Fruit fly (Drosophila melanogaster) whole organism, embryonic: ENCODE data around the gene Ykt6.
A peak's percentile ranks its signal among the peaks of the same experiment; 100 is the strongest.

Source experiments
- ATbp ChIP-seq: fragments of 200-800 bp; sonication (Bioruptor generic); optimal IDR thresholded peaks from 2 replicates; lab custom pipeline; 2017; ENCODE audit warnings: missing biosample characterization, mild to moderate bottlenecking, missing genetic modification characterization, missing genetic modification reagents
- CG12391 ChIP-seq: fragments of 200-800 bp; sonication (Bioruptor generic); optimal IDR thresholded peaks from 3 replicates; lab custom pipeline; 2018; ENCODE audit warnings: missing biosample characterization, mild to moderate bottlenecking, missing genetic modification characterization, moderate library complexity
- CG15696 ChIP-seq: fragments of 200-800 bp; sonication (Bioruptor generic); optimal IDR thresholded peaks from 2 replicates; lab custom pipeline; 2019; ENCODE audit warnings: missing biosample characterization, mild to moderate bottlenecking, missing genetic modification characterization, moderate library complexity
- CG17802 ChIP-seq: fragments of 200-800 bp; sonication (Bioruptor generic); optimal IDR thresholded peaks from 2 replicates; lab custom pipeline; 2018; ENCODE audit warnings: missing biosample characterization, mild to moderate bottlenecking, missing genetic modification characterization, moderate library complexity
- CG17912 ChIP-seq: fragments of 200-800 bp; sonication (Bioruptor generic); optimal IDR thresholded peaks from 2 replicates; lab custom pipeline; 2018; ENCODE audit warnings: missing biosample characterization, mild to moderate bottlenecking, missing genetic modification characterization
- CG2129 ChIP-seq: fragments of 200-800 bp; sonication (Bioruptor generic); IDR thresholded peaks from 2 replicates; pipeline ENCODE4 v1.3.6; 2022; ENCODE audit warnings: missing biosample characterization, missing genetic modification characterization; ENCODE audit not compliant: partially characterized antibody
- CG31365 ChIP-seq: fragments of 200-800 bp; sonication (Bioruptor generic); optimal IDR thresholded peaks from 2 replicates; lab custom pipeline; 2018; ENCODE audit warnings: missing biosample characterization, mild to moderate bottlenecking, missing genetic modification characterization
- CG4404 ChIP-seq: fragments of 200-800 bp; sonication (Bioruptor generic); IDR thresholded peaks from 2 replicates; pipeline ENCODE4 v1.3.6; 2022; ENCODE audit warnings: missing biosample characterization, missing genetic modification characterization
- CG8281 ChIP-seq: fragments of 200-800 bp; sonication (Bioruptor generic); optimal IDR thresholded peaks from 2 replicates; lab custom pipeline; 2018; ENCODE audit warnings: missing biosample characterization, mild to moderate bottlenecking, missing genetic modification characterization, moderate library complexity
- CG8478 ChIP-seq: fragments of >200 bp; optimal IDR thresholded peaks from 2 replicates; lab custom pipeline; 2018
- Dfd ChIP-seq, 2 experiments: fragments of >200 bp; optimal IDR thresholded peaks; 2 replicates each; lab custom pipeline; 2017; ENCODE audit warnings: missing biosample characterization in 2 of 2, missing genetic modification characterization in 2 of 2
- Fer3 ChIP-seq: fragments of 200-800 bp; sonication (Bioruptor generic); optimal IDR thresholded peaks from 2 replicates; lab custom pipeline; 2018; ENCODE audit warnings: missing biosample characterization, mild to moderate bottlenecking, missing genetic modification characterization, moderate library complexity
- H15 ChIP-seq: fragments of 200-800 bp; sonication (Bioruptor generic); IDR thresholded peaks from 3 replicates; pipeline ENCODE4 v1.3.6; 2022; ENCODE audit warnings: missing biosample characterization, missing genetic modification characterization
- MBD-R2 ChIP-seq: fragments of 200-800 bp; sonication (Bioruptor generic); IDR thresholded peaks from 2 replicates; pipeline ENCODE4 v1.3.6; 2022; ENCODE audit warnings: missing biosample characterization, missing genetic modification characterization
- NK7.1 ChIP-seq: fragments of 200-800 bp; sonication (Bioruptor generic); optimal IDR thresholded peaks from 3 replicates; lab custom pipeline; 2016; ENCODE audit warnings: missing biosample characterization, missing genetic modification characterization
- Opbp ChIP-seq: fragments of 200-800 bp; sonication (Bioruptor generic); IDR thresholded peaks from 3 replicates; pipeline ENCODE4 v1.3.6; 2022; ENCODE audit warnings: missing biosample characterization, missing genetic modification characterization; ENCODE audit not compliant: partially characterized antibody
- Scr ChIP-seq: fragments of 200-800 bp; sonication (Bioruptor generic); IDR thresholded peaks from 2 replicates; pipeline ENCODE4 v1.3.6; 2022; ENCODE audit warnings: missing biosample characterization, missing genetic modification characterization; ENCODE audit not compliant: partially characterized antibody
- ato ChIP-seq: fragments of 200-800 bp; sonication (Bioruptor generic); IDR thresholded peaks from 2 replicates; pipeline ENCODE4 v1.3.6; 2022; ENCODE audit warnings: missing biosample characterization, missing genetic modification characterization; ENCODE audit not compliant: partially characterized antibody
- cg ChIP-seq: fragments of 200-800 bp; sonication (Bioruptor generic); optimal IDR thresholded peaks from 3 replicates; lab custom pipeline; 2019; ENCODE audit warnings: missing biosample characterization, mild to moderate bottlenecking, missing genetic modification characterization, moderate library complexity
- chinmo ChIP-seq: fragments of 200-800 bp; sonication (Bioruptor generic); IDR thresholded peaks from 4 replicates; pipeline ENCODE4 v1.3.6; 2022; ENCODE audit warnings: missing biosample characterization, missing genetic modification characterization; ENCODE audit not compliant: partially characterized antibody
- crc ChIP-seq: fragments of 200-800 bp; sonication (Bioruptor generic); optimal IDR thresholded peaks from 2 replicates; lab custom pipeline; 2016; ENCODE audit warnings: missing biosample characterization, missing genetic modification characterization
- crol ChIP-seq: fragments of 200-800 bp; sonication (Bioruptor generic); IDR thresholded peaks from 2 replicates; pipeline ENCODE4 v1.3.6; 2022; ENCODE audit warnings: missing biosample characterization, missing genetic modification characterization
- dmrt11E ChIP-seq: fragments of 200-800 bp; sonication (Bioruptor generic); optimal IDR thresholded peaks from 3 replicates; lab custom pipeline; 2018; ENCODE audit warnings: missing biosample characterization, mild to moderate bottlenecking, missing genetic modification characterization, moderate library complexity
- gcm2 ChIP-seq: fragments of 200-800 bp; sonication (Bioruptor generic); optimal IDR thresholded peaks from 2 replicates; lab custom pipeline; 2016; ENCODE audit warnings: missing biosample characterization, missing genetic modification characterization
- lov ChIP-seq, 2 experiments: fragments of 200-800 bp in 1 of 2; fragments of >200 bp in 1 of 2; sonication (Bioruptor generic) in 1 of 2; IDR thresholded peaks in 1 of 2; optimal IDR thresholded peaks in 1 of 2; 2 replicates in 1 of 2; 3 replicates in 1 of 2; pipeline versions ENCODE4 v1.3.6 to Lab custom; 2017 to 2022; ENCODE audit warnings: missing biosample characterization in 1 of 2, missing genetic modification characterization in 1 of 2
- nmo ChIP-seq: fragments of 200-800 bp; sonication (Bioruptor generic); optimal IDR thresholded peaks from 2 replicates; lab custom pipeline; 2018; ENCODE audit warnings: missing biosample characterization, mild to moderate bottlenecking, missing genetic modification characterization, moderate library complexity
- odd ChIP-seq: fragments of 200-800 bp; sonication (Bioruptor generic); optimal IDR thresholded peaks from 2 replicates; lab custom pipeline; 2017; ENCODE audit warnings: missing biosample characterization, mild to moderate bottlenecking, missing genetic modification characterization
- org-1 ChIP-seq: fragments of 200-800 bp; sonication (Bioruptor generic); optimal IDR thresholded peaks from 2 replicates; lab custom pipeline; 2017; ENCODE audit warnings: missing biosample characterization, missing genetic modification characterization
- phol ChIP-seq: fragments of 200-800 bp; sonication (Bioruptor generic); optimal IDR thresholded peaks from 3 replicates; lab custom pipeline; 2018; ENCODE audit warnings: missing biosample characterization, mild to moderate bottlenecking, missing genetic modification characterization, moderate library complexity
- pnt ChIP-seq: fragments of 200-800 bp; sonication (Bioruptor generic); optimal IDR thresholded peaks from 3 replicates; lab custom pipeline; 2016; ENCODE audit warnings: missing biosample characterization, missing genetic modification characterization
- sc ChIP-seq, 3 experiments: fragments of >200 bp in 2 of 3; fragments of 200-800 bp in 1 of 3; sonication (Bioruptor generic) in 1 of 3; optimal IDR thresholded peaks; 2 replicates in 2 of 3; 3 replicates in 1 of 3; lab custom pipeline; 2017; ENCODE audit warnings: mild to moderate bottlenecking in 1 of 3, missing biosample characterization in 1 of 3, missing genetic modification characterization in 1 of 3, missing genetic modification reagents in 1 of 3
- schlank ChIP-seq: fragments of 200-800 bp; sonication (Bioruptor generic); optimal IDR thresholded peaks from 2 replicates; lab custom pipeline; 2018; ENCODE audit warnings: missing biosample characterization, mild to moderate bottlenecking, missing genetic modification characterization
- stwl ChIP-seq: fragments of 200-800 bp; sonication (Bioruptor generic); optimal IDR thresholded peaks from 3 replicates; lab custom pipeline; 2018; ENCODE audit warnings: missing biosample characterization, mild to moderate bottlenecking, missing genetic modification characterization, moderate library complexity
- tio ChIP-seq: fragments of 200-800 bp; sonication (Bioruptor generic); optimal IDR thresholded peaks from 2 replicates; lab custom pipeline; 2017; ENCODE audit warnings: missing biosample characterization, missing genetic modification characterization, inconsistent platforms
- tna ChIP-seq: fragments of 200-800 bp; sonication (Bioruptor generic); IDR thresholded peaks from 2 replicates; pipeline ENCODE4 v1.3.6; 2022; ENCODE audit warnings: missing biosample characterization, missing genetic modification characterization; ENCODE audit not compliant: partially characterized antibody
- vfl ChIP-seq: fragments of 200-800 bp; sonication (Bioruptor generic); optimal IDR thresholded peaks from 2 replicates; lab custom pipeline; 2016; ENCODE audit warnings: missing biosample characterization, missing genetic modification characterization
- yki ChIP-seq: fragments of >200 bp; optimal IDR thresholded peaks from 3 replicates; lab custom pipeline; 2018
- zen2 ChIP-seq: fragments of 200-800 bp; sonication (Bioruptor generic); IDR thresholded peaks from 3 replicates; pipeline ENCODE4 v1.3.6; 2022; ENCODE audit warnings: missing biosample characterization, missing genetic modification characterization; ENCODE audit not compliant: partially characterized antibody

The Ykt6 gene

DNA sequence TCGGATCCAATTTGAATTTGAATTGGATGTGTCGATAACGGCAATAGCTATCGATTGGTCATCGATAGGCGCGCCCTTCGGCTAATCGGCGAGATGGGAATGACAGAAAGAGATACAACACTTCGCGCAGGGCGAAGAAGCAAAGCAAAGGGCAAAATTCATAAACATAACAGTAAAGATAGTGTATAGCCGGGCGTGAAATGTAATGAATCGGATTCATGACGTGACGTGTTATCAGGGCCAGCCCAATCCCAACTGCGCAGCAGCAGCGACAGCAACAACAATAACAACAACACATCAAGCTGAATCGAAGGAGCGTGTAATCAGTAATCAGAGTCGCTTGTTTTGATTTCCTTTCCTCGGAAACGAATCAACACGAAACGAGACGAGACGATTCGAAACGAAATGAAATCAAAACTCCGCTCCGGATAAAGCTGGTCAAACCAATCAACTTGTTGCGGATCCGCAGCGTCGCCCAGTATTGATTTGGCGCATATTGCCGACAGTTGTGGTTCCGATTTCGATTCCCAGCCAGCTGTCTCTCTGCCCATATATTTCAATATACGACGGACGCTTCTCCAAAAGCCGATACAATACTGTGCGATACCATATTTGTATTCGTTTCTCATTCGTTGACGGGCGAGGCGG lies 8.1 kb upstream of the Ykt6 start, which contains the start of gene snz (continued):
- TF ChIP-seq dmrt11E (tag; lab: Kevin White, UChicago): no peak
- TF ChIP-seq CG8281 (tag; lab: Kevin White, UChicago): no peak
- no peak for TF ChIP-seq odd (GFP tag; lab: Kevin White, UChicago)
- no peak for TF ChIP-seq pnt (GFP tag; lab: Kevin White, UChicago)
- TF ChIP-seq vfl (GFP tag; lab: Kevin White, UChicago): no peak
- TF ChIP-seq zen2 (GFP tag; lab: Robert Waterston, UW): peak; percentile 68; the same call in 2 of the 3 replicates

DNA sequence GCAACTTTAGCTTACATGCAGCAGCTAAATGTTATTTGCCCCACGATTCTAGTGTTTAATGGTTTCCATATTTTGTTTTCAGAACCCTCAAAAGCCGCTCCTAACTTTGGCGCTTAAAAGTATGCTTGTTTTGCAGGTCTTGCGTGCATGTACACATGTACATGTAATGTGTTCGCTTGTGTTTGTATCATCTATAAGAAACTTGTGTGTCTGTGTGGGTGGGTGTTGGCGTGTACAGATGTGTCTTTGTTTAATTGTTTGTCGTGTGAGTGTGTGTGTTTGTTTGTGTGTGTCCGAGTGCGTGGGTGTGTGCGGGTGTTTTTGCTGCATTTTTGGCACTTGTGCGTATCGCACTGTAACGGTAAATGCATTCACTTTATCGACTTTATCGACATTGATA lies 2.9 kb downstream of the Ykt6 start:
- TF ChIP-seq phol (tag; lab: Kevin White, UChicago) (no peak), CG8478 (lab: Kevin White, UChicago) (peak; percentile 83), cg (GFP tag; lab: Kevin White, UChicago) (peak; percentile 92), crc (GFP tag; lab: Kevin White, UChicago) (no peak), Dfd (GFP tag; optimal IDR thresholded peaks at IDR 0.05; lab: Kevin White, UChicago) (peak in 1 of 2 experiments; percentile 41), MBD-R2 (no peak), CG12391 (tag; lab: Kevin White, UChicago) (no peak), CG2129 (no peak), gcm2 (GFP tag; lab: Kevin White, UChicago) (no peak), Scr (GFP tag; lab: Robert Waterston, UW) (0 out of 2 replicates have a peak, but pooled peaks have one; percentile 14), ATbp (GFP tag; lab: Kevin White, UChicago) (no peak), sc (optimal IDR thresholded peaks at IDR 0.05; lab: Kevin White, UChicago) (no peak), sc (GFP tag; optimal IDR thresholded peaks at IDR 0.05; lab: Kevin White, UChicago) (no peak), CG15696 (tag; lab: Kevin White, UChicago) (no peak), CG17912 (GFP tag; lab: Kevin White, UChicago) (no peak), H15 (GFP tag; lab: Robert Waterston, UW) (no peak), Fer3 (no peak), tio (GFP tag; lab: Kevin White, UChicago) (no peak), crol (GFP tag; lab: Robert Waterston, UW) (no peak), CG4404 (GFP tag; lab: Robert Waterston, UW) (no peak), yki (lab: Kevin White, UChicago) (no peak), tna (GFP tag; lab: Robert Waterston, UW) (no peak), Opbp (GFP tag; lab: Robert Waterston, UW) (no peak), CG17802 (tag; lab: Kevin White, UChicago) (no peak), lov (optimal IDR thresholded peaks at IDR 0.05; lab: Kevin White, UChicago) (no peak), lov (GFP tag; IDR thresholded peaks at IDR 0.05; lab: Robert Waterston, UW) (no peak), org-1 (GFP tag; lab: Kevin White, UChicago) (no peak), NK7.1 (GFP tag; lab: Kevin White, UChicago) (no peak), ato (GFP tag; lab: Robert Waterston, UW) (no peak), chinmo (0 out of 4 replicates have a peak, but pooled peaks have one; percentile 37)

DNA sequence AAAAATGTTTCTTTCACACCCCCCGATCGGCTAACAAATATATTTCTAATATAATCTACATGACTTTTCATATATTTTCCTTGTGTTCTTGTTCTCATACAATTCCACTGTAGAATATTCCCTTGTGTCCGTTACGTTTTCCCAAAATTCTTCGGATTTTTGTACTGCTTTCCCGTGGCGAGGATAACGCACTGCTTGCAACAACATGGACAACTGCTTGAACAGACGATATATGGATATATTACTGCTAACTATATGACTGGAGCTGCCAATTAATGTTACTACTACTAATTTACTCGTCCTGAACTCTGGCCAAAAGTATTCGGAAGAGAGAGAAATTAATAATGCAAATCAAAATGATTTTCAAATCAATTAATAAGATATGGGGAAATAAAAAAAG lies 4.7 kb downstream of the Ykt6 start:
- TF ChIP-seq CG31365 (tag; lab: Kevin White, UChicago) (peak; percentile 91), stwl (tag; lab: Kevin White, UChicago) (peak; percentile 8), nmo (GFP tag; lab: Kevin White, UChicago) (no peak), schlank (tag; lab: Kevin White, UChicago) (no peak), Dfd (GFP tag; optimal IDR thresholded peaks at IDR 0.05; lab: Kevin White, UChicago) (peak in 1 of 2 experiments; percentile 20)
